Fruit fly (Drosophila melanogaster): ENCODE measurements around the gene Nnk.
A peak's percentile ranks its signal among the peaks of the same experiment; 100 is the strongest.

Gene Nnk

DNA sequence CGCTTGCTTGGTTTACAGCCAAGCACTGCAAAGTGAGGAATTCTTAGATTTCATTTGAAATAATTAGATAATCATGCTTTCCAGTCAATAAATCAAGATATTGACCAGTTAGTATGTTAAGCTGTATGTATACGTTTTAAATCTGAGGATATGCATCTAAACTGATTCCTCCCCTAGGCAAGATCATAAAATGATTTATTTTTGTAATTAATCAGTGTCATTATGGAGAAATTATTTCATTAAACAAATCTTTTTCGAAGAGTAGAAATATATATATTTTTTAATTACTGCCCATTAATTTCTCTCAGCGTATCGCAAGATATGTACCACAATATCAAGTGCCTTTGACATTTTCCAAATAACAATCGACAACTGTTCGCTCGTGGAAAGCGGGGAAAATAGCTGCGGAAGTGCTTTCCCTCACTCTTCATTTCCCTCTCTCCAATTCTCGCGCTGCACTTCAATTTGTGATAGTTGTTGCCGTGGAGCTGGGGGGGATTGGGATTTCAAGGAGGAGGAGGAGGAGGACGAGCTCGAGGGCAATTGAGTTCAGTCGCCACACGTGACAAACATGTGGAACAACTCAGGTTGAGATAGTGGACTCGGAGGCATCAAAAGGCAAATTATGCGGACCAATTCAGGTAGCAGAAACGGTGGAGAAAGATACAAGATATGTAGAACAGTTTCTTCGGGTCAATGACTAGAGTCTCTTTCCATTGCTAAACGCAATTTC lies 9.3 kb upstream of the Nnk start (continued):
- TF ChIP-seq gsb-n (tag; optimal IDR thresholded peaks at IDR 0.05) (peak; percentile 30), sim (GFP tag; IDR thresholded peaks at IDR 0.05) (no peak), ash1 (GFP tag; optimal IDR thresholded peaks at IDR 0.05) (no peak), wek (GFP tag; optimal IDR thresholded peaks at IDR 0.05) (no peak), CG3407 (GFP tag; optimal IDR thresholded peaks at IDR 0.05) (no peak), NC2β (GFP tag; optimal IDR thresholded peaks at IDR 0.05) (no peak), Drgx (GFP tag; IDR thresholded peaks at IDR 0.05) (0 out of 2 replicates have a peak, but pooled peaks have one; percentile 36), pita (GFP tag; optimal IDR thresholded peaks at IDR 0.05) (no peak), CG9727 (GFP tag; optimal IDR thresholded peaks at IDR 0.05) (peak; percentile 43), CG13424 (tag; optimal IDR thresholded peaks at IDR 0.05) (no peak), gem (tag; optimal IDR thresholded peaks at IDR 0.05) (peak; percentile 53), CG11398 (GFP tag; optimal IDR thresholded peaks at IDR 0.05) (no peak), Asciz (GFP tag; optimal IDR thresholded peaks at IDR 0.05) (no peak), Bgb (GFP tag; IDR thresholded peaks at IDR 0.05; ENCODE audit: partially characterized antibody) (no peak), usp (GFP tag; optimal IDR thresholded peaks at IDR 0.05) (no peak), CG17829 (tag; optimal IDR thresholded peaks at IDR 0.05) (peak; percentile 50), CG7839 (tag; optimal IDR thresholded peaks at IDR 0.05) (peak; percentile 10), CG1603 (tag; optimal IDR thresholded peaks at IDR 0.05) (no peak), CG7556 (GFP tag; optimal IDR thresholded peaks at IDR 0.05) (peak; percentile 15), CG6854 (GFP tag; optimal IDR thresholded peaks at IDR 0.05) (no peak), CG32767 (GFP tag; IDR thresholded peaks at IDR 0.05) (no peak), CG4424 (GFP tag; optimal IDR thresholded peaks at IDR 0.05) (peak; percentile 23), CG16813 (GFP tag; IDR thresholded peaks at IDR 0.05; ENCODE audit: partially characterized antibody) (no peak), HmgD (GFP tag; optimal IDR thresholded peaks at IDR 0.05) (no peak), NK7.1 (GFP tag; optimal IDR thresholded peaks at IDR 0.05) (no peak), CG11504 (tag; optimal IDR thresholded peaks at IDR 0.05) (peak; percentile 8), CG11560 (tag; IDR thresholded peaks at IDR 0.05) (no peak), twi (tag; optimal IDR thresholded peaks at IDR 0.05) (peak; percentile 96), HLHmδ (GFP tag; optimal IDR thresholded peaks at IDR 0.05) (peak; percentile 30), Neu2 (GFP tag; optimal IDR thresholded peaks at IDR 0.05; ENCODE audit: borderline replicate concordance) (no peak), peb (GFP tag; IDR thresholded peaks at IDR 0.05) (no peak), CG13894 (tag; optimal IDR thresholded peaks at IDR 0.05) (no peak), bsh (GFP tag; optimal IDR thresholded peaks at IDR 0.05) (peak in 1 of 2 experiments; percentile 33), lilli (GFP tag; optimal IDR thresholded peaks at IDR 0.05) (no peak), CG6272 (GFP tag; IDR thresholded peaks at IDR 0.05) (no peak), CG7928 (GFP tag; optimal IDR thresholded peaks at IDR 0.05) (no peak), otp (GFP tag; IDR thresholded peaks at IDR 0.05) (no peak), ap (GFP tag; IDR thresholded peaks at IDR 0.05) (no peak), crc (GFP tag; optimal IDR thresholded peaks at IDR 0.05) (no peak), sens (GFP tag) (peak; percentile 72), Dip3 (GFP tag; optimal IDR thresholded peaks at IDR 0.05) (no peak), Scr (GFP tag; IDR thresholded peaks at IDR 0.05; ENCODE audit: partially characterized antibody) (no peak), CG6175 (GFP tag; IDR thresholded peaks at IDR 0.05) (no peak), Xrp1 (GFP tag; IDR thresholded peaks at IDR 0.05) (peak; percentile 39; the same call in 1 of the 2 replicates), repo (GFP tag; optimal IDR thresholded peaks at IDR 0.05) (no peak), CG31441 (GFP tag; IDR thresholded peaks at IDR 0.05) (peak; percentile 59), CG11085 (GFP tag; IDR thresholded peaks at IDR 0.05) (no peak), CG32532 (GFP tag; IDR thresholded peaks at IDR 0.05) (no peak), CG5245 (GFP tag; optimal IDR thresholded peaks at IDR 0.05) (no peak), luna (GFP tag; optimal IDR thresholded peaks at IDR 0.05) (no peak)
